Worm (Caenorhabditis elegans) whole organism, midembryonic: ENCODE results near the gene F58F12.1.

Source experiments
- cog-1 ChIP-seq: sonication (generic microtip); optimal IDR thresholded peaks from 2 replicates; lab custom pipeline; 2016; ENCODE audit warnings: missing genetic modification characterization, missing compliant biosample characterization
- klf-2 ChIP-seq: fragments of 200-800 bp; sonication (Bioruptor generic); conservative IDR thresholded peaks from 2 replicates; pipeline ENCODE4 v1.3.6; 2022; ENCODE audit warnings: missing genetic modification reagents, missing genetic modification characterization, missing compliant biosample characterization
- med-1 ChIP-seq: sonication (generic microtip); optimal IDR thresholded peaks from 2 replicates; lab custom pipeline; 2017; ENCODE audit warnings: missing genetic modification characterization, mild to moderate bottlenecking, missing compliant biosample characterization, antibody characterized with exemption, missing genetic modification reagents; ENCODE audit not compliant: insufficient read depth
- ref-1 ChIP-seq: fragments of 200-800 bp; sonication (Bioruptor generic); conservative IDR thresholded peaks from 2 replicates; pipeline ENCODE4 v1.3.6; 2022; ENCODE audit warnings: missing genetic modification reagents, missing genetic modification characterization, missing compliant biosample characterization

ce11 chrII:6348360-6348759 lies 35.1 kb upstream of the F58F12.1 start:
- peak; percentile 68 for TF ChIP-seq cog-1 (tag; lab: Kevin White, UChicago)
- TF ChIP-seq klf-2 (GFP tag; lab: Robert Waterston, UW) = no peak
- no peak for TF ChIP-seq ref-1 (GFP tag; lab: Robert Waterston, UW)
- TF ChIP-seq med-1 (GFP tag; lab: Kevin White, UChicago) = no peak
